Worm (Caenorhabditis elegans) whole organism, L4 larva: Measurements from ENCODE around the gene spp-26.
A peak's percentile ranks its signal among the peaks of the same experiment; 100 is the strongest.

ENCODE experiments used
- F37D6.2 ChIP-seq: sonication (generic microtip); optimal IDR thresholded peaks from 2 replicates; lab custom pipeline; 2016; ENCODE audit warnings: mild to moderate bottlenecking, missing genetic modification characterization, missing compliant biosample characterization
- T20F7.1 ChIP-seq: fragments of 200-800 bp; sonication (Bioruptor generic); optimal IDR thresholded peaks from 2 replicates; lab custom pipeline; 2018; ENCODE audit warnings: mild to moderate bottlenecking, missing genetic modification characterization, missing compliant biosample characterization
- T26A8.4 ChIP-seq: fragments of 200-800 bp; sonication (Bioruptor generic); IDR thresholded peaks from 2 replicates; pipeline ENCODE4 v1.3.6; 2022; ENCODE audit warnings: missing genetic modification characterization, missing compliant biosample characterization
- Y48G9A.11 ChIP-seq: fragments of 200-800 bp; sonication (Bioruptor generic); IDR thresholded peaks from 2 replicates; pipeline ENCODE4 v1.3.6; 2022; ENCODE audit warnings: missing genetic modification reagents, missing genetic modification characterization, missing compliant biosample characterization
- Y5F2A.4 ChIP-seq: fragments of 200-800 bp; sonication (Bioruptor generic); optimal IDR thresholded peaks from 2 replicates; lab custom pipeline; 2018; ENCODE audit warnings: mild to moderate bottlenecking, missing genetic modification characterization, missing compliant biosample characterization
- ZK546.5 ChIP-seq, 2 experiments: sonication (generic microtip); optimal IDR thresholded peaks; 2 replicates each; lab custom pipeline; 2017; ENCODE audit warnings: missing biosample characterization in 2 of 2, missing genetic modification characterization in 2 of 2
- aha-1 ChIP-seq: fragments of 150-350 bp; peaks from one replicate; lab custom pipeline; 2014; ENCODE audit warnings: missing biosample characterization, missing genetic modification characterization
- attf-4 ChIP-seq: sonication (generic microtip); optimal IDR thresholded peaks from 3 replicates; lab custom pipeline; 2017; ENCODE audit warnings: missing biosample characterization, missing genetic modification characterization
- ceh-20 ChIP-seq: fragments of 200-800 bp; sonication (Bioruptor generic); IDR thresholded peaks from 2 replicates; pipeline ENCODE4 v1.3.6; 2022; ENCODE audit warnings: missing genetic modification reagents, missing genetic modification characterization, missing compliant biosample characterization
- ctbp-1 ChIP-seq: fragments of 200-800 bp; sonication (Bioruptor generic); IDR thresholded peaks from 2 replicates; pipeline ENCODE4 v1.3.6; 2022; ENCODE audit warnings: missing genetic modification reagents, missing genetic modification characterization, missing compliant biosample characterization
- daf-16 ChIP-seq, 3 experiments: sonication (generic microtip); optimal IDR thresholded peaks; 2 replicates each; lab custom pipeline; 2016 to 2017; ENCODE audit warnings: missing genetic modification characterization in 3 of 3, missing genetic modification reagents in 3 of 3, mild to moderate bottlenecking in 2 of 3, missing compliant biosample characterization in 2 of 3, missing biosample characterization in 1 of 3, moderate library complexity in 1 of 3
- daf-19 ChIP-seq: fragments of 200-800 bp; sonication (Bioruptor generic); conservative IDR thresholded peaks from 2 replicates; pipeline ENCODE4 v1.3.6; 2022; ENCODE audit warnings: missing genetic modification characterization, missing compliant biosample characterization
- dmd-6 ChIP-seq: fragments of 200-800 bp; sonication (Bioruptor generic); IDR thresholded peaks from 2 replicates; pipeline ENCODE4 v1.3.6; 2022; ENCODE audit warnings: missing genetic modification reagents, missing genetic modification characterization, missing compliant biosample characterization
- dmd-8 ChIP-seq: fragments of 200-800 bp; sonication (Bioruptor generic); IDR thresholded peaks from 2 replicates; pipeline ENCODE4 v1.3.6; 2022; ENCODE audit warnings: missing genetic modification characterization, missing compliant biosample characterization
- duxl-1 ChIP-seq: sonication (generic microtip); optimal IDR thresholded peaks from 2 replicates; lab custom pipeline; 2016; ENCODE audit warnings: mild to moderate bottlenecking, missing genetic modification characterization, moderate library complexity, missing compliant biosample characterization; ENCODE audit not compliant: poor library complexity
- dve-1 ChIP-seq: sonication (generic microtip); optimal IDR thresholded peaks from 2 replicates; lab custom pipeline; 2017; ENCODE audit warnings: antibody characterized with exemption, mild to moderate bottlenecking, missing genetic modification characterization, missing compliant biosample characterization; ENCODE audit not compliant: insufficient read depth
- egl-27 ChIP-seq: sonication (generic microtip); optimal IDR thresholded peaks from 3 replicates; lab custom pipeline; 2017; ENCODE audit warnings: missing biosample characterization, missing genetic modification reagents, missing genetic modification characterization
- egl-43 ChIP-seq: fragments of 200-800 bp; sonication (Bioruptor generic); IDR thresholded peaks from 2 replicates; pipeline ENCODE4 v1.3.6; 2022; ENCODE audit warnings: missing genetic modification reagents, missing genetic modification characterization, missing compliant biosample characterization
- fos-1 ChIP-seq: fragments of 150-350 bp; optimal IDR thresholded peaks from 2 replicates; lab custom pipeline; 2014; ENCODE audit warnings: missing biosample characterization, missing genetic modification characterization
- gei-8 ChIP-seq: fragments of 200-800 bp; sonication (Bioruptor generic); optimal IDR thresholded peaks from 2 replicates; lab custom pipeline; 2018; ENCODE audit warnings: mild to moderate bottlenecking, missing genetic modification characterization, missing compliant biosample characterization
- hlh-11 ChIP-seq: fragments of 200-800 bp; sonication (Bioruptor generic); optimal IDR thresholded peaks from 2 replicates; lab custom pipeline; 2018; ENCODE audit warnings: mild to moderate bottlenecking, missing genetic modification characterization, missing compliant biosample characterization
- lin-1 ChIP-seq: fragments of 200-800 bp; sonication (Bioruptor generic); IDR thresholded peaks from 2 replicates; pipeline ENCODE4 v1.3.6; 2022; ENCODE audit warnings: missing genetic modification reagents, missing genetic modification characterization, missing compliant biosample characterization
- lin-15B ChIP-seq: fragments of 150-350 bp; sonication (generic microtip); optimal IDR thresholded peaks from 3 replicates; lab custom pipeline; 2014; ENCODE audit warnings: missing biosample characterization, missing genetic modification characterization
- lin-29 ChIP-seq: fragments of 200-800 bp; sonication (Bioruptor generic); IDR thresholded peaks from 2 replicates; pipeline ENCODE4 v1.3.6; 2022; ENCODE audit warnings: missing genetic modification reagents, missing genetic modification characterization, missing compliant biosample characterization
- lin-38 ChIP-seq: fragments of 200-800 bp; sonication (Bioruptor generic); IDR thresholded peaks from 2 replicates; pipeline ENCODE4 v1.3.6; 2022; ENCODE audit warnings: missing genetic modification reagents, missing genetic modification characterization, missing compliant biosample characterization
- mep-1 ChIP-seq: fragments of 150-350 bp; sonication (generic microtip); optimal IDR thresholded peaks from 3 replicates; lab custom pipeline; 2014; ENCODE audit warnings: missing biosample characterization, missing genetic modification characterization
- mxl-2 ChIP-seq: fragments of 200-800 bp; sonication (Bioruptor generic); conservative IDR thresholded peaks from 2 replicates; pipeline ENCODE4 v1.3.6; 2022; ENCODE audit warnings: missing genetic modification reagents, missing genetic modification characterization, missing compliant biosample characterization
- mxl-3 ChIP-seq: fragments of 200-800 bp; sonication (Bioruptor generic); optimal IDR thresholded peaks from 2 replicates; lab custom pipeline; 2018; ENCODE audit warnings: mild to moderate bottlenecking, missing genetic modification characterization, missing compliant biosample characterization
- nhr-10 ChIP-seq: fragments of 150-350 bp; optimal IDR thresholded peaks from 2 replicates; lab custom pipeline; 2014; ENCODE audit warnings: missing biosample characterization, missing genetic modification characterization
- nhr-102 ChIP-seq: sonication (generic microtip); optimal IDR thresholded peaks from 2 replicates; lab custom pipeline; 2016; ENCODE audit warnings: mild to moderate bottlenecking, missing genetic modification characterization, moderate library complexity, missing compliant biosample characterization
- nhr-28 ChIP-seq: fragments of 150-350 bp; optimal IDR thresholded peaks from 2 replicates; lab custom pipeline; 2014; ENCODE audit warnings: missing biosample characterization, missing genetic modification characterization
- nhr-41 ChIP-seq: fragments of 200-800 bp; sonication (Bioruptor generic); IDR thresholded peaks from 2 replicates; pipeline ENCODE4 v1.3.6; 2022; ENCODE audit warnings: missing genetic modification reagents, missing genetic modification characterization, missing compliant biosample characterization
- pha-4 ChIP-seq, 2 experiments: fragments of 150-350 bp in 1 of 2; fragments of 200-800 bp in 1 of 2; sonication (Bioruptor generic) in 1 of 2; IDR thresholded peaks in 1 of 2; optimal IDR thresholded peaks in 1 of 2; 2 replicates each; pipeline versions ENCODE4 v1.3.6 to Lab custom; 2014 to 2022; ENCODE audit warnings: missing genetic modification characterization in 2 of 2, missing genetic modification reagents in 2 of 2, missing biosample characterization in 1 of 2, missing compliant biosample characterization in 1 of 2
- php-3 ChIP-seq: fragments of 200-800 bp; sonication (Bioruptor generic); IDR thresholded peaks from 2 replicates; pipeline ENCODE4 v1.3.6; 2022; ENCODE audit warnings: missing genetic modification reagents, missing genetic modification characterization, missing compliant biosample characterization
- pqm-1 ChIP-seq: sonication (generic microtip); optimal IDR thresholded peaks from 2 replicates; lab custom pipeline; 2017; ENCODE audit warnings: missing biosample characterization, missing genetic modification characterization
- rbr-2 ChIP-seq: sonication (generic microtip); optimal IDR thresholded peaks from 2 replicates; lab custom pipeline; 2016; ENCODE audit warnings: missing genotype, missing genetic modification characterization, missing compliant biosample characterization
- sdz-12 ChIP-seq: fragments of 200-800 bp; sonication (Bioruptor generic); optimal IDR thresholded peaks from 2 replicates; lab custom pipeline; 2018; ENCODE audit warnings: mild to moderate bottlenecking, missing genetic modification characterization, missing compliant biosample characterization
- set-16 ChIP-seq: fragments of 200-800 bp; sonication (Bioruptor generic); IDR thresholded peaks from 2 replicates; pipeline ENCODE4 v1.3.6; 2022; ENCODE audit warnings: missing genetic modification reagents, missing genetic modification characterization, missing compliant biosample characterization
- spr-3 ChIP-seq: fragments of 200-800 bp; sonication (Bioruptor generic); optimal IDR thresholded peaks from 2 replicates; lab custom pipeline; 2018; ENCODE audit warnings: mild to moderate bottlenecking, missing genetic modification characterization, missing compliant biosample characterization
- tra-1 ChIP-seq: fragments of 200-800 bp; sonication (Bioruptor generic); IDR thresholded peaks from 2 replicates; pipeline ENCODE4 v1.3.6; 2022; ENCODE audit warnings: missing genetic modification reagents, missing genetic modification characterization, missing compliant biosample characterization
- unc-130 ChIP-seq: sonication (generic microtip); optimal IDR thresholded peaks from 2 replicates; lab custom pipeline; 2016; ENCODE audit warnings: missing genetic modification reagents, missing genetic modification characterization, missing compliant biosample characterization
- unc-39 ChIP-seq: sonication (generic microtip); optimal IDR thresholded peaks from 2 replicates; lab custom pipeline; 2017; ENCODE audit warnings: missing biosample characterization, missing genetic modification characterization
- unc-62 ChIP-seq, 3 experiments: fragments of 150-350 bp in 1 of 3; sonication (generic microtip); optimal IDR thresholded peaks in 2 of 3; peaks in 1 of 3; 1 replicate in 1 of 3; 2 replicates in 2 of 3; lab custom pipeline; 2014 to 2017; ENCODE audit warnings: missing biosample characterization in 3 of 3, missing genetic modification characterization in 3 of 3, missing genetic modification reagents in 3 of 3, missing genotype in 1 of 3
- zfp-3 ChIP-seq: fragments of 200-800 bp; sonication (Bioruptor generic); conservative IDR thresholded peaks from 2 replicates; pipeline ENCODE4 v1.3.6; 2022; ENCODE audit warnings: missing genetic modification reagents, missing genetic modification characterization, missing compliant biosample characterization
- ztf-11 ChIP-seq: fragments of 150-350 bp; optimal IDR thresholded peaks from 2 replicates; lab custom pipeline; 2014; ENCODE audit warnings: missing biosample characterization, missing genetic modification characterization

The spp-26 gene

DNA sequence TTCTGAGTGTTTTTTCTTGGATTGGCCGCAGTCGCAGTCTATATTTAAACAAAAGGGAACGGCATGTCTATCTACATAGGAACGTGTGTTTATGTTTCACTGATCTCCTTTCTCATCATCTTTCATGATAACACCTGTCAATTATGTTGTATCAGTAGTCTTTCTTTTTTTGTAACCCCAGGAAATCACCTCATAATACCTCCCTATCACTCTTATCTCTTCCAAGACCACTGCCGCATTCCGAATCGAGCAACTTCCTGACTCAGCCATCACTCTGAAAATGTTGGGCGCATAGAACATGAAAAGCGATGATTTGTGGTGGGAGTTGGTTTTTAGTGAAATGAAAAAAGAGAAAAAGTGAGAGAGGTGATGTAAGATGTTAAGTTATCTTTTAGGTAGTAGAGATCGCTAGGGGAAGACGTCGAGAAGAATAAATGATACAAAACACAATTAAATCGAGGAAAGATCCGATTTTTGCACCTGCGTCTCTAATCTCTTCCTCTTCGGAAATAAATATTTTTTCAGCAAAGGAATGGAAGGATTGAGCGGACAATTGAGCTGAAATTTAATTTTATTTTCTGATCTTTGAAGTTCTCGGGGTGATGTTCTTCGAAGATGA lies 36.0 kb downstream of the spp-26 start:
- TF ChIP-seq lin-1 (GFP tag; lab: Robert Waterston, UW) (peak; percentile 56; the same call in 1 of the 2 replicates), unc-39 (tag; lab: Kevin White, UChicago) (no peak), mxl-2 (GFP tag; lab: Robert Waterston, UW) (no peak), ceh-20 (GFP tag; lab: Robert Waterston, UW) (0 out of 2 replicates have a peak, but pooled peaks have one; percentile 15), T26A8.4 (GFP tag; lab: Robert Waterston, UW) (no peak), Y5F2A.4 (GFP tag; lab: Kevin White, UChicago) (no peak), dmd-6 (GFP tag; lab: Robert Waterston, UW) (peak; percentile 97), egl-27 (tag; lab: Kevin White, UChicago) (no peak), mep-1 (tag; lab: Kevin White, UChicago) (no peak), pqm-1 (tag; lab: Kevin White, UChicago) (peak; percentile 46), duxl-1 (tag; lab: Kevin White, UChicago) (no peak), mxl-3 (peak; percentile 50), hlh-11 (tag; lab: Kevin White, UChicago) (peak; percentile 88), sdz-12 (no peak), attf-4 (no peak), F37D6.2 (no peak), unc-62 (GFP tag; optimal IDR thresholded peaks at IDR 0.05 in 1 of 2; lab: Kevin White, UChicago) (peak in 1 of 2 experiments; percentile 87), unc-62 (tag; optimal IDR thresholded peaks at IDR 0.05; lab: Kevin White, UChicago) (no peak), php-3 (GFP tag; lab: Robert Waterston, UW) (peak; percentile 67; the same call in 1 of the 2 replicates), nhr-28 (tag; lab: Kevin White, UChicago) (peak; percentile 56), daf-16 (GFP tag; optimal IDR thresholded peaks at IDR 0.05; lab: Kevin White, UChicago) (no peak), daf-16 (tag; optimal IDR thresholded peaks at IDR 0.05; lab: Kevin White, UChicago) (peak; percentile 65), nhr-41 (GFP tag; lab: Robert Waterston, UW) (peak; percentile 41; the same call in 1 of the 2 replicates), tra-1 (GFP tag; lab: Robert Waterston, UW) (peak; percentile 83), ZK546.5 (tag; optimal IDR thresholded peaks at IDR 0.05; lab: Kevin White, UChicago) (no peak), lin-38 (GFP tag; lab: Robert Waterston, UW) (no peak), dmd-8 (0 out of 2 replicates have a peak, but pooled peaks have one; percentile 19), lin-15B (tag; lab: Kevin White, UChicago) (no peak), dve-1 (tag; lab: Kevin White, UChicago) (peak; percentile 62)

DNA sequence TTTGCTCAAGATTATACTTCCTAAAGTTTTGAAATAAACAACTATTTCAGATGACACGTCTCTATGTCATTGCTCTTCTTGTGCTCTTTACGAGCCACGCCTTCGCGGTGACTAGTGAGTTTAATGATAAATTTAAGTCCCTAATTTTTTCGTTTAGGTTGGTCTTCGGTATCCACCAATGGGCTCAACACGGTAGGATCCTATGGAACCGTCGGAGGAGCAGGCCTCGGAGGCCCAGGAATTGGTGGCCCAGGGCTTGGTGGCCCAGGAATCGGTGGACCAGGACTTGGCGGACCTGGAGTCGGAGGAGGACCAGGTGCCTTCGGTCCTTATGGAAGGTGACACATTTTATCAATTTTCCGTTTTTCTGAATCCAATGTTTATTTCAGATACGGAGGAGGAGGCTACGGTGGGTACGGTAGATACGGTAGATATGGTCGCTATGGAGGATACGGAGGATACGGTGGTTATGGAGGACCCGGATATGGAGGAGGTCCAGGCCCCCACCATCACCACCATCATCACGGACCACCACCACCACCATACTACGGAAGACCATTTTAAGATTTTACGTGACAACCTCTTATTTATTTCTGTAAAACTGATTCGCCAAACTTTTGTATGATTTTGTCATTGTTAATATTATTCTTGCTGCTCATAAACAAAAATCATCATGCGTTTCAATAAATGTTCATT lies 38.5 kb downstream of the spp-26 start, which contains the start of the genes F46E10.2 and F46E10.18:
Gene F46E10.2, plus strand, starts transcription at position 51 of the 696 bp plus-strand sequence.
Gene F46E10.18, plus strand, starts transcription at position 646 of the 696 bp plus-strand sequence.
- TF ChIP-seq gei-8 (no peak), rbr-2 (tag; lab: Kevin White, UChicago) (no peak), egl-43 (GFP tag; lab: Robert Waterston, UW) (peak; percentile 70), unc-62 (GFP tag; optimal IDR thresholded peaks at IDR 0.05 in 1 of 2; lab: Kevin White, UChicago) (peak in 1 of 2 experiments; percentile 89), unc-62 (tag; optimal IDR thresholded peaks at IDR 0.05; lab: Kevin White, UChicago) (no peak), aha-1 (tag; lab: Kevin White, UChicago) (peak; percentile 5), set-16 (GFP tag; lab: Robert Waterston, UW) (peak; percentile 83), nhr-10 (tag; lab: Kevin White, UChicago) (no peak)

DNA sequence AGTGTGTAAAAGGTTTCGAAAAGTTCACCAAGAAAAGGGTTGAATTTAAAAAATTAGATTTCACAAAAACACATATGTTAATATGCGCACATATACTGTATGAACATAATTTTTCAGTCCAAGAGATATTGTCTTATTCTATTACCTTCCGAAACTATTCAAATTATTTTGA lies 40.9 kb downstream of the spp-26 start, which contains the start of gene F46E10.3:
Gene F46E10.3, plus strand, starts transcription at position 73 of the 172 bp plus-strand sequence.
- TF ChIP-seq nhr-102 (no peak), ztf-11 (tag; lab: Kevin White, UChicago) (no peak), tra-1 (GFP tag; lab: Robert Waterston, UW) (no peak), zfp-3 (GFP tag; lab: Robert Waterston, UW) (no peak), spr-3 (GFP tag; lab: Kevin White, UChicago) (no peak), unc-130 (GFP tag; lab: Kevin White, UChicago) (no peak), T26A8.4 (GFP tag; lab: Robert Waterston, UW) (no peak), fos-1 (tag; lab: Kevin White, UChicago) (no peak), pha-4 (GFP tag; IDR thresholded peaks at IDR 0.05; lab: Robert Waterston, UW) (no peak), pha-4 (tag; optimal IDR thresholded peaks at IDR 0.05; lab: Kevin White, UChicago) (no peak), daf-19 (GFP tag; lab: Robert Waterston, UW) (no peak), T20F7.1 (GFP tag; lab: Kevin White, UChicago) (no peak), Y48G9A.11 (GFP tag; lab: Robert Waterston, UW) (no peak), ctbp-1 (GFP tag; lab: Robert Waterston, UW) (no peak), lin-29 (GFP tag; lab: Robert Waterston, UW) (no peak), daf-16 (GFP tag; optimal IDR thresholded peaks at IDR 0.05; lab: Kevin White, UChicago) (no peak), daf-16 (tag; optimal IDR thresholded peaks at IDR 0.05; lab: Kevin White, UChicago) (no peak)
- TF ChIP-seq, all 104 proteins: peak for 0
